Fruit fly (Drosophila melanogaster) whole organism: Measurements from ENCODE around the gene eIF3i.
A peak's percentile ranks its signal among the peaks of the same experiment; 100 is the strongest.

Source experiments
- CG8478 ChIP-seq: fragments of >200 bp; optimal IDR thresholded peaks from 2 replicates; lab custom pipeline; 2018; ENCODE audit warnings: inconsistent platforms
- Dll ChIP-seq: fragments of >200 bp; optimal IDR thresholded peaks from 2 replicates; lab custom pipeline; 2017
- EcR ChIP-seq, 2 experiments: fragments of >200 bp; optimal IDR thresholded peaks; 2 replicates each; lab custom pipeline; 2017; ENCODE audit warnings: missing biosample characterization in 2 of 2, missing genetic modification characterization in 2 of 2, missing genetic modification reagents in 2 of 2
- pan ChIP-seq: fragments of >200 bp; optimal IDR thresholded peaks from 2 replicates; lab custom pipeline; 2017
- psq ChIP-seq: fragments of >200 bp; optimal IDR thresholded peaks from 2 replicates; lab custom pipeline; 2017
- usp ChIP-seq: fragments of >200 bp; optimal IDR thresholded peaks from 2 replicates; lab custom pipeline; 2017; ENCODE audit warnings: missing biosample characterization, missing genetic modification characterization, mixed read lengths

The eIF3i gene

DNA sequence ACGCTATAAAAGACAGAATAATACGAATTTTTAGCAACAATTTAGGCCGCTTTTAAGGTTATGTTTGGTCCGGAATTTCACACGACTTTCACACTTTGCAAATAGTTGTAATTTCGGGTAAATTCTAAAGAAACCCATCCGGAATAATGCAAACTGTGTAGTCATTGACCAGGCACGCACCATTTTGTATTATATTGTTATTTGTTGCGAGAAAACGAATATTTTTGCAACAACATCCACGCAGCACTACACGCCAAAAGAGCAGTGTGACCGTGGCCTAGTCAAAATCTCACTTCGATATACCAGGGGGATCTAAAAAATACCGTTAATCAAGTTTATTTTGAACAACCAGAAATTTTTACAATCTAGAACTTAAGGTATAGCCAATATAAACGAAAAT, at the start of gene eIF3i:
eIF3i (minus strand) TSS at position 265 of the 400 bp plus-strand sequence.
- TF ChIP-seq usp (no peak), CG8478 (lab: Kevin White, UChicago) (no peak)

DNA sequence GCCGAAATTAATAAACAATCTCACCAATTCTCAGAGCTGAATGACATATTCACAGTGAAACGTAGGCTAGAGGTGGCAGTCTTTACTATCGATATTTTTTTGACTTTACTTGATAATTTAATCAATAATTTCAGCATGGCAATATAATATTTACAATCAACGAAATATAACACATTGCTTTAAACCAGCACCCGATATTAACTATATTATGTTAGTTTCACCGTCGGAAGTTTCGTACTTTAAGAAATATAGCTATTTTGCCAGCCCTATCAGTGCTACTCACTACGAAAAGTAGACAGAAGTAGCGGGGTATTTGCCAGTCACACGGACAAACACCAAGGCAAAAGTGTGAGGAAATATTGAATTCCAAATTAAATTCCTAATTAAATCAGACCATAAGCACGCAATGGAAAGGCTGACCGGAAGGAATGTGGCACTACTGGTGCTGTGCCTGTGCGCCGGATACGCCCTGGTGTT, 43.2 kb upstream of the eIF3i start, which contains the start of the genes CG31917, Tfb5 and SelT:
CG31917 (minus strand) TSS at position 51 of the 477 bp plus-strand sequence.
Tfb5 (minus strand) TSS at position 51 of the 477 bp plus-strand sequence.
SelT (plus strand) TSS at position 139 of the 477 bp plus-strand sequence.
- no peak for TF ChIP-seq psq (lab: Kevin White, UChicago)
- TF ChIP-seq pan (lab: Kevin White, UChicago) = no peak
- TF ChIP-seq Dll (lab: Kevin White, UChicago) = no peak
- TF ChIP-seq usp = no peak
- no peak for TF ChIP-seq CG8478 (lab: Kevin White, UChicago)

DNA sequence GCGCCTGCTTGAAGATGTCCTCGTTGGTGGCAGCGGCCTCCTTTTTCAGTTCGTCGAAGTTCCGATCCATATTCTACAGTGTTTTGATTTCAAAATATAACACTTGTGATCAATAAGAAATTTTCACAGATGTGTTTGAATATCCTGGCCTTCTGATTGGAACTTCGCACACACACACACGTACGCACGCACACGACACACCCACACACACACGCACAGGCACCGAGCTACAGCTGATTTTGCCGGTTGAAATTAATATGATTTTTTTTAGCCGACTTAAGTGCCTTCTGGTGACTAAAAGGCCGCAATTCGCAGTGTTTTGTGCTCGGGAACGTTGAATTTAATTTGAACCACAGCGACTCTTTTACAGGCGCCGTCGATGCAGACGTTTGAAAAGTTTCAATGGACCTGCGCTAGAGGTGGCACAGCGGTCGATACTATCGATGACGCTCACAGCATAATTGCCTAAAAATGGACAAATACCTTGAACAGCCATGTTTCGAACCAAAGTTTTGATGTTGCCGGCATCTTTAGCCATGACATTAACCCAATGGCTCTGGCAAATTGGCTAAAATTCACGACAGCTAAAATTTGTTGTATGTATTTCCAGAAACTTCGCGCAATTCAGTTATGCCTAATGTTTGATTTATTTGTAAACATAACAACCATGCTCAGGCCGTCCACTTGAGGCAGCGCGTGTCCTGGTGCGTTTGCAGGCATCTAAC, 41.9 kb upstream of the eIF3i start, which contains the start of gene Rtnl1:
Rtnl1 (minus strand) TSS at position 415 of the 725 bp plus-strand sequence.
- no peak for TF ChIP-seq CG8478 (lab: Kevin White, UChicago)
- TF ChIP-seq EcR (GFP tag; optimal IDR thresholded peaks at IDR 0.05; lab: Kevin White, UChicago) = no peak
- TF ChIP-seq usp = no peak
- no peak for TF ChIP-seq pan (lab: Kevin White, UChicago)
- TF ChIP-seq psq (lab: Kevin White, UChicago) = no peak
- no peak for TF ChIP-seq Dll (lab: Kevin White, UChicago)

DNA sequence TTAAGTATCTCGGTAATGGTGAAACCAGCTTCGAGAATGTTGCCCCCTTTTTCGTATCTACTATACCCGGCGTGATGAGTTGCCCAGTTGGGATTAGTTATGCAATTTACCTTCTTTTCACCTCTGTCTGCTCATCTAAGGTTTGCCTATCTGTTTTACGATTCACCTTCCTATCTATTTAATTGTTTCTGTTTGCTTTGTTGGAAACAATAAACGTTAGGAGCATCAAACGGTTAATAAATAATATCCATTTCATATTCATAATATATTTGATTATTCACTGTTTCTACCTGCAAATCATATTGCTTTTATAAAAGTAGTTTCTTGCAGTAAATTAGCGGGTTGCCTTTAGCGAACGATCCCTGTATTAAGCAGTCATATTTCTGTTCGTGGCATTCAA, 39.7 kb upstream of the eIF3i start:
- TF ChIP-seq psq (lab: Kevin White, UChicago) (no peak), Dll (lab: Kevin White, UChicago) (no peak), CG8478 (lab: Kevin White, UChicago) (no peak), pan (lab: Kevin White, UChicago) (no peak), EcR (GFP tag; optimal IDR thresholded peaks at IDR 0.05; lab: Kevin White, UChicago) (no peak), usp (no peak)

DNA sequence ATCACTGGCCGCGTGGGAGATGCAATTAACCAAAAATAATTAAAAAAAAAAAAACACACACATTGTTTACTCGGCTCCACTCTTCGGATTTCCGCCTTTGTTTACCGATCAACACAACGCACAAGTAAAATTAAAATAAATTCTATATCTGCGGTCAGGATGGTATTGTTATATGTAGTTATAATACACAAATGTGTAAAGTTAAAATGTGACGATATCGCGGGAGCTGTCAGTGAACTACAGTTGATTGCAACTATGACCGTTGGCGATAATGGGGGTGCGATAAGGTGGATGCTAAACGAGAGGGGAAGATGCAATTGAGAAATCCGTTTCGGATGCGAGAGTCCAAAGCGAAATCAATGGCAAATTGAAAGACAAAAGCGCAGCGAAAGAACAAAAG, 38.7 kb upstream of the eIF3i start:
- TF ChIP-seq usp (no peak), psq (lab: Kevin White, UChicago) (no peak), pan (lab: Kevin White, UChicago) (no peak), Dll (lab: Kevin White, UChicago) (no peak), CG8478 (lab: Kevin White, UChicago) (no peak), EcR (GFP tag; optimal IDR thresholded peaks at IDR 0.05; lab: Kevin White, UChicago) (no peak)

DNA sequence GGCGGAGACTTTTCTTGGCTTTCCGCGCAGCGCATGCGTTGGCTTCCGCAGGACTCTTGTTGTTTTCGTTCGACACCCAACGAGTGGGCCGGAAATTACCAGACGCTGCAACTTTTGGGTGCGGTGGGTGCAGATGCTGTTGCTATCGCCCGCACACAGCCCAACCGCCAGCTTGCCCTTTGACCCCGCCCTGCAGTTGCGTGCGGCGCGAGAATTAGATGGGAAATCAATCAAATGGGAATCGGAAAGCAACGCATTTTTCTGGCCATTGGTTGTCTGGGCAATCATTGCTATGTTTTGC, 37.8 kb upstream of the eIF3i start:
- TF ChIP-seq usp (no peak), CG8478 (lab: Kevin White, UChicago) (no peak), psq (lab: Kevin White, UChicago) (no peak), pan (lab: Kevin White, UChicago) (no peak), Dll (lab: Kevin White, UChicago) (no peak), EcR (GFP tag; optimal IDR thresholded peaks at IDR 0.05; lab: Kevin White, UChicago) (no peak)

DNA sequence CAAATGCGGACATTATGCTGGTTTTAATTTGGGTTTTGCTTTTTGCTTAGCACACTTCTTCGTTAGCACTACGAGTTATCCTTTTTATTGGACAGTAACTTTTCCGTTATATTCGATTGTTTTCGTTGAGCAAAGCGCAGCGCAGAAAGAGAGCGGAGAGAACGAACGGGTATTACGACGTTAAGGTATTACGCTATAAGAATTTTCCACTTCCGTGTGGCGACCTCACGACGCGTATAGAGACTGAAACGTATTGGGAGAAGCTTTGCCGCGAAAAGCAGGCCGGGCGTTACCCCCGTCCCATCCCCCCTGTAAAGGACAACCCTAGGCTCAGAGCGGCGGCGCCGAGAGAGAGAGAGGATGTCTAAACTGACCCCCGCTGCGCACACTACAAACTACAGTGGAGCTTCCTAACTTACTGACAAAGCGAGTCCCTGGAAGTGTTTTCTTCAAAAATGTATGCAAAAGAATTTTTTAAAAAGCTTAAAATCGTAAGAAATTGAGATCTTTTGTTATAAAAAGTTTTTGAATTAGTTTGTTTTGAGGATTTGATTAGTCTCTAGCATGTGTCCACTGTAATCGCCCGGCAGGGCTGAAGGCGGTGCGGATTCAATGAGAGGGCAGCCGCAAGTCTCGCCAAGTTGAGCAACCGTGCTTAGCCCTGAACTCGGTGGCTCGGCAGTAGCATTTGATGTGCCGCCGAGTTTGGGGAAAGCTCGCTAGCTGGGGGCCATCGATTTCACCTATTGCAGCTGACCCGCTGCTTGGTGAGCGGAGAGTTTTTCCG, 37.3 kb upstream of the eIF3i start:
- TF ChIP-seq usp (no peak), CG8478 (lab: Kevin White, UChicago) (no peak), pan (lab: Kevin White, UChicago) (peak; percentile 65), EcR (GFP tag; optimal IDR thresholded peaks at IDR 0.05; lab: Kevin White, UChicago) (no peak), Dll (lab: Kevin White, UChicago) (no peak), psq (lab: Kevin White, UChicago) (no peak)

DNA sequence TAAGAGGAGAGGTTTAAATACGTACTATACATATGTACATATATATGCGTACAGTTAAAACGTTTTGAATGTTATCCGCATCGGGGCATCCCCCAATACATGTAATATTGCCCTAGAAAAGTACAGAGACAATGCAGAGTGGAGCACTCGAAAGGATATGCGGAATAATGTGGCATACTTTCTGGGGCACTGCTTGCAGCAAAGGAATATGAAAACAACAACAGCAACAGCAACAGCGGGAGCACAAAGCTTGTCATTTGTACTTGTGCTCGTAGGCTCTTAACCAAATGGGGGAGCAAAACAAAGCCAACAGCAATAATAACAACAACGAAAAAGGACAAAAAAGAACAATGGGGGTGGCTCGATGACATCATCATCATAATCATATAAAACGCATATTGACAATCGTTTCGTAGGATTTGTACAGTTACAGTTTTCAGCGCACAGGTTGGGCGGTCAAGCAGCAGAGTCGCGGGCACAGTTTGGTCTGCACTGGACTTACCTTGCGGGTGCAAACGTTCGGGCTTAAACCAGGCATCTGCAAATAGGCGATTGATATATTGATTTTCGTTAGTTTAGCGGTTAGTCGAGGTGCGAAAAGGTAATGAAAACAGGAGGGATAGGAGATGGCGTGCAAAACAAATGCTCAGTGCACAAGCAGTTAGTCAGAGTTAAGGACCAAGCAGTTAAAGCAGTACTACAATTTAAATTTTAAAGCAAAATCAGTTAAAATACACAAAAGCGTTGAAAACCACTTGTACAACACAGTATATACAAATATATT, 36.3 kb upstream of the eIF3i start:
- TF ChIP-seq CG8478 (lab: Kevin White, UChicago) = no peak
- TF ChIP-seq usp = no peak

DNA sequence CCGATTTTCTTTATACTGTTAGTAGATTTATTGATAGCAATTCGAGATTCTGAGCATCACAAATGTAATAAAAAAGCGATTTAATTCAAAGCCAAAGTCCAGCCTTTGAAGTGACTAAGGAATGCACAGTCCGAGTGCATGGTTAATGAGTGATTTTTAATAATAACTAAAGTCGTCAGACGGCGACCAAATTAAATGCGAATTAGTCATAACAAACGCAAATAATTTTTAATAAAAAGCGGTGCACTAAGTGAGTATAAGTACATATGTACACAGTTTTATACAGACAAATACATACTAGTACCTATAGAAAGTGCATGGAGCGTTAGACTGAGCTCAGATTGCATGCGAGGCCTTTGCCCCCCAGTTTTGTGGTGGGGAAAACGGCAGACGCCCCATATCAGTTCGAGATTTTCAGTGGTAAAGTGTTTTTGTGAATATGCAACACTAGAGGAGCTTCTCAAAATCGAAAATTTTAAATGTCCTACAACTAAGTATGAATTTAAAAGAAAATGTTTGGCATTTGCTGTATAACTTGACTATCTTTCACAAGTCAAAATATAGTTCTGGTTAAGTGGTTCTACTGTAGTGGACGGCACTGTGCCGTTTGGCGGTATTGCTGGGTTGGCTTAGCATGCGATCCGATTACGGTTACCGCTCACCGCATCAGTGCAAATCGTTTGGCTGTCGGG, 35.3 kb upstream of the eIF3i start:
- TF ChIP-seq psq (lab: Kevin White, UChicago) (no peak), EcR (GFP tag; optimal IDR thresholded peaks at IDR 0.05; lab: Kevin White, UChicago) (peak in 1 of 2 experiments; percentile 32)

DNA sequence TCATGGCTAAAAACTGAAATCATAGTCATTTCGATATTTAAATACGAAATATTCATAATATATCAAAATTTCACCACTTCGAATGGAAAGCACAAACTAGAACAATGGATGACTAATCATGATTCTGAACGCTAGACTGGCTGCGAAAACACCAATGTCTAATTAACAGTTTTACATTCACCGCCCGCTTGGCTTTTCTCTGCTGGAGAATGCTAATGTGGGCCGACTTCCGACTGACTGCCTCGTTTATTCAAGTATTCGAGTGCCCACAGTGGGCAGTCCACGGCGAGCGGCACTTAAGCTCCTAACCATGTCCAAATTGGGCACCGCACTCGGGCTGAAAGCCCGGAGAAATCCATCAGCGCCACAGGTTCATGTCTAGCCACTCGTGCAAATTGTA, 34.5 kb upstream of the eIF3i start:
- TF ChIP-seq pan (lab: Kevin White, UChicago) (no peak), EcR (GFP tag; optimal IDR thresholded peaks at IDR 0.05; lab: Kevin White, UChicago) (no peak), Dll (lab: Kevin White, UChicago) (no peak), psq (lab: Kevin White, UChicago) (no peak), usp (no peak), CG8478 (lab: Kevin White, UChicago) (no peak)

DNA sequence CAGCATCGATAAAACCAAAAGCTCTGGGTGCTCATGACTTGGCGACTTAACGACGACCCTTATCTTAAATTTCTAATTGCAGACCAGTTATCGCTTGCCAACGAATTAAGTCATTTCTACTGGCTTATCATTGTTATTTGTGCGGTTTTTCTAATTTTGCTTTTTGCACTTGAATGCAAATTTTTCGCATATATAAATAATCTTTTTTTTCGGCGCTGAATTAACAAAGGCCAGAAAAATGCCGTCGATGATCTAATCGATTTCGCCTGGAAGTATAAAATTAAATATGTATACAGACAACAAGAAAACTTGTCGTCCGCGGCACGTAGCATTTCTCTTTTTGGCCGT, 34.0 kb upstream of the eIF3i start:
- TF ChIP-seq CG8478 (lab: Kevin White, UChicago) = no peak
- TF ChIP-seq Dll (lab: Kevin White, UChicago) = no peak
